Fruit fly (Drosophila melanogaster) whole organism, adult: ENCODE measurements around the gene CG4382.

ENCODE experiments used
- CG11617 ChIP-seq: fragments of 200-800 bp; sonication (Bioruptor generic); optimal IDR thresholded peaks from 2 replicates; lab custom pipeline; 2017; ENCODE audit warnings: mild to moderate bottlenecking, missing biosample characterization, missing genetic modification reagents, missing genetic modification characterization
- CG12768 ChIP-seq: fragments of 200-800 bp; sonication (Bioruptor generic); optimal IDR thresholded peaks from 2 replicates; lab custom pipeline; 2017; ENCODE audit warnings: missing biosample characterization, missing genetic modification characterization, mild to moderate bottlenecking, moderate library complexity, missing genetic modification reagents
- CG14711 ChIP-seq: fragments of 200-800 bp; sonication (Bioruptor generic); optimal IDR thresholded peaks from 2 replicates; lab custom pipeline; 2018; ENCODE audit warnings: missing biosample characterization, mild to moderate bottlenecking, missing genetic modification characterization, moderate library complexity
- CG1620 ChIP-seq: fragments of 200-800 bp; sonication (Bioruptor generic); optimal IDR thresholded peaks from 2 replicates; lab custom pipeline; 2016; ENCODE audit warnings: missing biosample characterization, missing genetic modification characterization
- CG33017 ChIP-seq: fragments of 200-800 bp; sonication (Bioruptor generic); optimal IDR thresholded peaks from 2 replicates; lab custom pipeline; 2018; ENCODE audit warnings: missing biosample characterization, mild to moderate bottlenecking, missing genetic modification characterization, moderate library complexity
- CG5204 ChIP-seq: fragments of 200-800 bp; sonication (Bioruptor generic); optimal IDR thresholded peaks from 2 replicates; lab custom pipeline; 2016; ENCODE audit warnings: missing biosample characterization, missing genetic modification characterization
- CG7045 ChIP-seq: fragments of 200-800 bp; sonication (Bioruptor generic); optimal IDR thresholded peaks from 2 replicates; lab custom pipeline; 2017; ENCODE audit warnings: missing biosample characterization, mild to moderate bottlenecking, missing genetic modification characterization
- CG7101 ChIP-seq: fragments of 200-800 bp; sonication (Bioruptor generic); optimal IDR thresholded peaks from 2 replicates; lab custom pipeline; 2018; ENCODE audit warnings: missing biosample characterization, mild to moderate bottlenecking, missing genetic modification characterization, moderate library complexity
- Clk ChIP-seq: fragments of 200-800 bp; sonication (Bioruptor generic); optimal IDR thresholded peaks from 2 replicates; lab custom pipeline; 2017; ENCODE audit warnings: missing biosample characterization, missing genetic modification characterization
- Crg-1 ChIP-seq: fragments of 200-800 bp; sonication (Bioruptor generic); optimal IDR thresholded peaks from 2 replicates; lab custom pipeline; 2016; ENCODE audit warnings: missing biosample characterization, missing genetic modification characterization
- Hr96 ChIP-seq: fragments of 200-800 bp; sonication (Bioruptor generic); optimal IDR thresholded peaks from 2 replicates; lab custom pipeline; 2016; ENCODE audit warnings: missing biosample characterization, missing genetic modification characterization
- Mnt ChIP-seq: fragments of 200-800 bp; sonication (Bioruptor generic); optimal IDR thresholded peaks from 2 replicates; lab custom pipeline; 2016; ENCODE audit warnings: missing biosample characterization, mild to moderate bottlenecking, missing genetic modification characterization
- bab1 ChIP-seq: fragments of 200-800 bp; sonication (Bioruptor generic); optimal IDR thresholded peaks from 3 replicates; lab custom pipeline; 2019; ENCODE audit warnings: missing biosample characterization, mild to moderate bottlenecking, missing genetic modification characterization, moderate library complexity
- cic ChIP-seq: fragments of 200-800 bp; sonication (Bioruptor generic); optimal IDR thresholded peaks from 2 replicates; lab custom pipeline; 2017; ENCODE audit warnings: missing biosample characterization, mild to moderate bottlenecking, missing genetic modification characterization, moderate library complexity
- cnc ChIP-seq, 2 experiments: fragments of >200 bp; optimal IDR thresholded peaks; 2 replicates each; lab custom pipeline; 2017
- kay ChIP-seq: fragments of 200-800 bp; sonication (Bioruptor generic); peaks from one replicate; lab custom pipeline; 2016; ENCODE audit warnings: missing biosample characterization, missing genetic modification characterization, borderline replicate concordance
- ovo ChIP-seq: fragments of 200-800 bp; sonication (Bioruptor generic); optimal IDR thresholded peaks from 2 replicates; lab custom pipeline; 2016; ENCODE audit warnings: missing biosample characterization, missing genetic modification characterization
- pad ChIP-seq: fragments of 200-800 bp; sonication (Bioruptor generic); optimal IDR thresholded peaks from 3 replicates; lab custom pipeline; 2017; ENCODE audit warnings: missing biosample characterization, missing genetic modification characterization, mild to moderate bottlenecking, moderate library complexity, missing genetic modification reagents
- tj ChIP-seq: fragments of 200-800 bp; sonication (Bioruptor generic); optimal IDR thresholded peaks from 3 replicates; lab custom pipeline; 2017; ENCODE audit warnings: missing biosample characterization, mild to moderate bottlenecking, missing genetic modification characterization, moderate library complexity
- toe ChIP-seq: fragments of 200-800 bp; sonication (Bioruptor generic); optimal IDR thresholded peaks from 2 replicates; lab custom pipeline; 2016; ENCODE audit warnings: missing biosample characterization, missing genetic modification characterization

The CG4382 gene

DNA sequence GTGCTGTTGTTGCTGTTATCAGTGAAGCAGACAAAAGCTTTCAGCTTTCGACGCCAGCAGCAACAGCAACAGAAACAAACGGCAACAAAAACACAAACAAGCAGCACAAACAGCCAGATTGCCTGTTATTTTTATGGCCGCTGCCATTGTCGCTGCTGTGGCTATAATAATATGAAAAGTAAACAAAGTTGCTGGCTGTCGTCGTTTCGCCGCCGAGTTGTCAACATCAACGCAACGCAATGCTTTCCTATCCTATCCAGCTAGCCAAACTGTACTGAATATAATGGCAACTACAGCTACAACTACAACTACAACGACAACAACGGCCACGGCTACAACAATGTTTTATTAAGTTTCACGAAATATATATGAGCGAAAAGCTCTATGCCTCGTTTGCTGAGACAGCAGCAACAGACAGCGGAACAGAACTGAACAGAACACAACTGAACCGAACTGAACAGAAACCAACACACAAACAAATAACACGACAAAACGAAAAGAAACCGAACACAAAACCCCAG is 29.9 kb downstream of the CG4382 start:
- TF ChIP-seq kay (GFP tag; lab: Kevin White, UChicago) (peak; percentile 90), CG33017 (tag; lab: Kevin White, UChicago) (no peak), CG11617 (peak; percentile 8), tj (GFP tag; lab: Kevin White, UChicago) (peak; percentile 85), Clk (GFP tag; lab: Kevin White, UChicago) (peak; percentile 27), ovo (GFP tag; lab: Kevin White, UChicago) (peak; percentile 3), CG7045 (GFP tag; lab: Kevin White, UChicago) (peak; percentile 29), pad (GFP tag; lab: Kevin White, UChicago) (no peak), CG14711 (peak; percentile 41), CG7101 (tag; lab: Kevin White, UChicago) (peak; percentile 48), CG1620 (GFP tag; lab: Kevin White, UChicago) (no peak), CG12768 (GFP tag; lab: Kevin White, UChicago) (no peak), CG5204 (GFP tag; lab: Kevin White, UChicago) (no peak), Hr96 (GFP tag; lab: Kevin White, UChicago) (no peak), Mnt (no peak), bab1 (GFP tag; lab: Kevin White, UChicago) (peak; percentile 89), cnc (optimal IDR thresholded peaks at IDR 0.05; lab: Kevin White, UChicago) (no peak), Crg-1 (GFP tag; lab: Kevin White, UChicago) (peak; percentile 64)

DNA sequence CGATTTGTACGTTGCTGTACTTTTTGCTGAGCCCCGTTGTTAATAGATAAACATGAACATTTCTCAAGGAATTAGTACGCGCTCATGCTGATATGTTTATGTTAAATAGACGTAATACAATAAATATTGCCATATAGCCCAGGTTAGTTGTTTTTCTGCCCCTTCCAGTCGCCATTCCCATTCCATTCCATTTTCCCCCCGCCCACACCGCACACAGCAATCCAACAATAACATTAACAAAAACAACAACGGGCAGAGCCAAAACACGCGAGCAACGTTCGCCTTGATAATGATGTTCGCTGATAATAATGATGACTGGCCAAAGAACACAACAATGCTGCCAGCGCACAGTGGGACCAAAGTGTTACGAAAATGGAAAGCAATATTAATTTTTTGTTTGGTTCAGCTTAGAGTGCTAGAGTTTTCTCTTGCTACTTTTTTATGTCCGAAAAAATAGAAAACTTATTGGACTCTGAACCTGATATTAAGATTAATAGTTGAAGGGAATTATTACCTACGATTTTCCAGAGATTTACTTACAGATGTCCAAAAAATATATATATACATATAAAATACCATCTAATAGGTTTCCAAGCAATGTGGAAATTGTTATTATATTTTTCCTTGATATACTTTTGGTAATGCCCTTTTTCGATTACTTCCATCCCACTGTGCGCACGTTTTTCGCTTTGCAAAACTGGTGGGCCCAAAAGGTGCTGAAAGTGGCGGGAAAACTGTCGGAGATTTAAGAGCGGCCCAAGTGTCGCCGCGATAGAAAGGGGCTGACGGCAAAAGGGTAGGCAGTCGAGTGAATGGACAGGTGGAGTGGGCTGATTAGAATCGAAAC is 30.9 kb downstream of the CG4382 start:
- TF ChIP-seq Crg-1 (GFP tag; lab: Kevin White, UChicago) (peak; percentile 87), tj (GFP tag; lab: Kevin White, UChicago) (peak; percentile 91), kay (GFP tag; lab: Kevin White, UChicago) (peak; percentile 89), Mnt (peak; percentile 98), CG12768 (GFP tag; lab: Kevin White, UChicago) (peak; percentile 92), pad (GFP tag; lab: Kevin White, UChicago) (peak; percentile 88), cnc (optimal IDR thresholded peaks at IDR 0.05; lab: Kevin White, UChicago) (no peak), CG11617 (peak; percentile 97), CG7101 (tag; lab: Kevin White, UChicago) (peak; percentile 91), CG5204 (GFP tag; lab: Kevin White, UChicago) (peak; percentile 86), CG1620 (GFP tag; lab: Kevin White, UChicago) (peak; percentile 73), ovo (GFP tag; lab: Kevin White, UChicago) (peak; percentile 84), cic (GFP tag; lab: Kevin White, UChicago) (peak; percentile 96), bab1 (GFP tag; lab: Kevin White, UChicago) (peak; percentile 97), Hr96 (GFP tag; lab: Kevin White, UChicago) (peak; percentile 78), Clk (GFP tag; lab: Kevin White, UChicago) (peak; percentile 81), CG7045 (GFP tag; lab: Kevin White, UChicago) (peak; percentile 93), CG33017 (tag; lab: Kevin White, UChicago) (peak; percentile 93), toe (GFP tag; lab: Kevin White, UChicago) (peak; percentile 65), CG14711 (peak; percentile 87)

DNA sequence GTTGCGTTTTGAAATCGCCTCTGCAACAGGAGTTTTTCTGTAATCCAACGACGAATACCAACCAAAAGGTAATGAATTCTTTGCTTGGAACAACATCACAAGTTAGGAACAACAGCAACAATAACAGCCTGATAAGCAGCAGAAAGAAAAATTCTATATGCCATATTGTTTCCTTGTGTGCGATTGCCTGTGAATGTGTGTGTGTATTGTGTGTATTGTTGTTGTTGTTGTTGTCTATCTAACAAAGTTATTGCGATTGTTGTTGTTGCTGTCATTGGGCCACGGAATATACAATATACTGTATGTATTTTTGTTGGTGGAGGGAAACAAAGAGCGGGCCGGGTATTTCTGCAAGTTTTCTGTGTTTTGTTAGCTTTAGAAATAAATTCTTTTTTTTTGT is 31.5 kb downstream of the CG4382 start:
- TF ChIP-seq kay (GFP tag; lab: Kevin White, UChicago) (peak; percentile 80), tj (GFP tag; lab: Kevin White, UChicago) (no peak), CG12768 (GFP tag; lab: Kevin White, UChicago) (no peak), ovo (GFP tag; lab: Kevin White, UChicago) (no peak), cic (GFP tag; lab: Kevin White, UChicago) (no peak)

DNA sequence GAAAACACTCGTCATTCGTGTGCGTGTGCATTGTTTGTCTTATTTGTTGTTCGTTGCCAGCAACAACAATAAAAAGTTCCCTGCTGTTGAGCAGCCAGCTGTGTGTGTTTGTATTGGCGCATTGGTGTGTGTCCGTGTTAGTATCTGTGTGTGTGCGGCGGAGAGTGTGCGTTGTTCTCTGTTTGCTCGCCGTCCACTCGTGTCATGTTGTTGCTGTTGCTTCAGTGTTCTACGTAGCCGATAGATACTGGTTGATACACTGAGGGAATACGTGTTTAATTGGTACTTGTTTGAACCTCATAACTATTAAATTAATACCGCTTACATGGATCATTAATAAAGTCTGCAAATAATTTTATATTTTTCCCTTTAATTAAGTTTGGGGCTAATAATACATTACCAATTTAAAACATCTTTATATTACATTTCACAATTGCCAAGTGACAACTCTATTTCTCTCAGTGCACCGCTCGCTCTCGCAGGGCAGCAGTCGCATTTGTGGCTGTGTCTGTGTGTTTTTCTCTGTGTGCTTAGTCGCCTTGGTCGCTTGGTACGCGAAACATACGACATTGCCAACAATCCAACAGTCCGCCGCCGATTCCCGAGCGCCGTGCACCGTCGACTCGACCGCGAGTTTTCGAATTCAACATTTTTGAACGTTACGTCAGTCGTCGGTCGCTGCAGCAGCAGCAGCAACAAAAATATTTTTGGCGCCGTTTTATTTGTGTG is 32.1 kb downstream of the CG4382 start, which contains the start of gene brwl:
TSS of gene brwl (plus strand) at position 531 of the 729 bp plus-strand sequence.
- peak; percentile 87 for TF ChIP-seq CG1620 (GFP tag; lab: Kevin White, UChicago)
- peak; percentile 85 for TF ChIP-seq tj (GFP tag; lab: Kevin White, UChicago)
- peak; percentile 97 for TF ChIP-seq toe (GFP tag; lab: Kevin White, UChicago)
- TF ChIP-seq CG7045 (GFP tag; lab: Kevin White, UChicago) = peak; percentile 96
- peak; percentile 94 for TF ChIP-seq bab1 (GFP tag; lab: Kevin White, UChicago)
- TF ChIP-seq cnc (optimal IDR thresholded peaks at IDR 0.05; lab: Kevin White, UChicago) = no peak
- peak; percentile 84 for TF ChIP-seq pad (GFP tag; lab: Kevin White, UChicago)
- peak; percentile 86 for TF ChIP-seq ovo (GFP tag; lab: Kevin White, UChicago)
- TF ChIP-seq CG12768 (GFP tag; lab: Kevin White, UChicago) = peak; percentile 97
- TF ChIP-seq cic (GFP tag; lab: Kevin White, UChicago) = peak; percentile 74
- peak; percentile 91 for TF ChIP-seq CG14711
- peak; percentile 96 for TF ChIP-seq Hr96 (GFP tag; lab: Kevin White, UChicago)
- peak; percentile 86 for TF ChIP-seq Mnt
- TF ChIP-seq CG11617 = peak; percentile 96
- TF ChIP-seq Clk (GFP tag; lab: Kevin White, UChicago) = peak; percentile 93
- TF ChIP-seq CG5204 (GFP tag; lab: Kevin White, UChicago) = peak; percentile 97
- peak; percentile 96 for TF ChIP-seq CG7101 (tag; lab: Kevin White, UChicago)
- peak; percentile 76 for TF ChIP-seq kay (GFP tag; lab: Kevin White, UChicago)
- TF ChIP-seq CG33017 (tag; lab: Kevin White, UChicago) = peak; percentile 95
- peak; percentile 88 for TF ChIP-seq Crg-1 (GFP tag; lab: Kevin White, UChicago)
